Fruit fly (Drosophila melanogaster): ENCODE measurements around the gene CG15536.
A peak's percentile ranks its signal among the peaks of the same experiment; 100 is the strongest.

CG15536 gene

dm6 chr3R:30413795-30414194 is 11.2 kb downstream of the CG15536 start (continued):
- peak; percentile 50 for TF ChIP-seq Sox14 (GFP tag; optimal IDR thresholded peaks at IDR 0.05)
- peak; percentile 66 for TF ChIP-seq CG6792 (GFP tag; optimal IDR thresholded peaks at IDR 0.05)
- peak; percentile 22 for TF ChIP-seq CG10631 (GFP tag; optimal IDR thresholded peaks at IDR 0.05)
- TF ChIP-seq CG8119 (GFP tag; IDR thresholded peaks at IDR 0.05): no peak
- peak; percentile 57 for TF ChIP-seq pdm3 (GFP tag; optimal IDR thresholded peaks at IDR 0.05)
- peak; percentile 54 for TF ChIP-seq acj6 (GFP tag; optimal IDR thresholded peaks at IDR 0.05)
- TF ChIP-seq vri (GFP tag; optimal IDR thresholded peaks at IDR 0.05): peak; percentile 33
- peak; percentile 71 for TF ChIP-seq CG31627 (GFP tag; optimal IDR thresholded peaks at IDR 0.05)
- peak; percentile 40 for TF ChIP-seq CG7368 (GFP tag; optimal IDR thresholded peaks at IDR 0.05)
- TF ChIP-seq CG11762 (GFP tag; optimal IDR thresholded peaks at IDR 0.05; ENCODE audit: insufficient read depth): peak; percentile 14

- TF ChIP-seq Eip93F (GFP tag; optimal IDR thresholded peaks at IDR 0.05) (no peak), CG15336 (GFP tag; IDR thresholded peaks at IDR 0.05) (no peak), CG8319 (GFP tag; optimal IDR thresholded peaks at IDR 0.05) (no peak), spab (GFP tag; optimal IDR thresholded peaks at IDR 0.05) (no peak), salr (GFP tag; optimal IDR thresholded peaks at IDR 0.05) (no peak)
Measured at dm6 chr3R:30406482-30406881, 18.5 kb downstream of the CG15536 start.

dm6 chr3R:30393909-30394308 is 31.1 kb downstream of the CG15536 start:
- TF ChIP-seq CG10669 (GFP tag; optimal IDR thresholded peaks at IDR 0.05): no peak
- TF ChIP-seq Eip78C (GFP tag): peak; percentile 31
- no peak for TF ChIP-seq Hr4 (GFP tag; optimal IDR thresholded peaks at IDR 0.05)
- TF ChIP-seq CG6854 (GFP tag; optimal IDR thresholded peaks at IDR 0.05): no peak
- no peak for TF ChIP-seq dac (GFP tag; optimal IDR thresholded peaks at IDR 0.05)
- no peak for TF ChIP-seq CG7368 (GFP tag; optimal IDR thresholded peaks at IDR 0.05)

DNA sequence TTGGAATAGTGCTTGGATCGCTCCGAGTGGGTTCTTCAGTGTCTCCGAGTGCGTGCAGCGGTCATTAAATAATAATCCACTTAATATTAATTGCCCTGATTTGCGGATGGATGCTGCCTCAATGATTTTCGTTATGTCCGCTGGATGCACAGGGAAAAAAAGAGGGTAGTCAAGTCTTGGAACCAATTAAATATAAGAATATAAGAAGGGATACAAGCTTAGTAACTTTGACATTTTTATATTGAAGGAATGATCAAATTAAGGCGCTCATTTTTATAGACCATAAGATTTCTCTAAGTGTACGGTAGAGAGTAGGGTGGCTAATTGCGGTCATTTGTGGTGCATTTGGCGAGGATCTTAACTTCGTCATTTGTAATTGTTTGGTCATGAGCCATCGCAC is 33.0 kb downstream of the CG15536 start:
- TF ChIP-seq Met (GFP tag; optimal IDR thresholded peaks at IDR 0.05) (peak; percentile 46), topi (GFP tag; optimal IDR thresholded peaks at IDR 0.05) (peak; percentile 38), acj6 (GFP tag; optimal IDR thresholded peaks at IDR 0.05) (peak; percentile 19), Sox102F (GFP tag; optimal IDR thresholded peaks at IDR 0.05) (peak; percentile 32), Eip75B (GFP tag; optimal IDR thresholded peaks at IDR 0.05) (peak; percentile 2), vri (GFP tag; optimal IDR thresholded peaks at IDR 0.05) (no peak), OdsH (GFP tag; optimal IDR thresholded peaks at IDR 0.05) (peak; percentile 6), Smox (GFP tag; optimal IDR thresholded peaks at IDR 0.05) (peak; percentile 3), CG1621 (tag; optimal IDR thresholded peaks at IDR 0.05) (no peak), lz (GFP tag; optimal IDR thresholded peaks at IDR 0.05) (peak; percentile 22), Eip78C (GFP tag) (peak; percentile 66), svp (GFP tag) (peak; percentile 75), dac (GFP tag; optimal IDR thresholded peaks at IDR 0.05) (no peak), CG31627 (GFP tag; optimal IDR thresholded peaks at IDR 0.05) (peak; percentile 32), achi (GFP tag; optimal IDR thresholded peaks at IDR 0.05) (peak; percentile 23), esn (GFP tag; optimal IDR thresholded peaks at IDR 0.05) (peak; percentile 30), cyc (GFP tag; optimal IDR thresholded peaks at IDR 0.05) (peak; percentile 19), Hr39 (GFP tag; optimal IDR thresholded peaks at IDR 0.05) (peak; percentile 36), pdm3 (GFP tag; optimal IDR thresholded peaks at IDR 0.05) (peak; percentile 33), CG7368 (GFP tag; optimal IDR thresholded peaks at IDR 0.05) (no peak), CG15336 (GFP tag; IDR thresholded peaks at IDR 0.05) (no peak), CG6792 (GFP tag; optimal IDR thresholded peaks at IDR 0.05) (no peak), eg (GFP tag; IDR thresholded peaks at IDR 0.05) (peak; percentile 31; the same call in 1 of the 3 replicates), CG34406 (GFP tag; optimal IDR thresholded peaks at IDR 0.05) (peak; percentile 12), Hr38 (GFP tag; optimal IDR thresholded peaks at IDR 0.05) (no peak)

Measured in whole organism, prepupa.